Worm (Caenorhabditis elegans): ENCODE data around the gene Y55F3AM.9.

The Y55F3AM.9 gene

DNA sequence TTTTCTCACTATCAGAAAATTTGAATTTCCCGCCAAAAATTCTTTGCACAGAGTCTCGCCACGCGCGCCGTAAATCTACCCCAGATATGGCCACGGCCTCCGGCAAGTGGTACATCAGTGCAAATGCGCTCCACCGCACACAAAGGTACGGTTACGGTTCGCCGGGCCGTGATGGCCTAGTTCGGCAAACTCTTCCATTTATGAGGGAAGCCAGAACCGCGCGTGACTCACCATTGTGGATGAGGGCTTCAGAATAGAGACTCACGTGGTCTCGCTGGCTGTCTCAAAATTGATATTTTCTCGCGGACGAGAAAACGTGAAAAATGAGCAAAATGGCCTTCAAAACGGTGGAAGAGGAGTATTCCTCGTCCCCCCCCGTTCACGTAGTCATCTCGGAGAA, 10.3 kb upstream of the Y55F3AM.9 start:
- TF ChIP-seq him-1 (tag; optimal IDR thresholded peaks at IDR 0.05): no peak
- TF ChIP-seq W03F9.2 (tag; optimal IDR thresholded peaks at IDR 0.05): no peak
- no peak for TF ChIP-seq dao-5 (tag; optimal IDR thresholded peaks at IDR 0.05)

DNA sequence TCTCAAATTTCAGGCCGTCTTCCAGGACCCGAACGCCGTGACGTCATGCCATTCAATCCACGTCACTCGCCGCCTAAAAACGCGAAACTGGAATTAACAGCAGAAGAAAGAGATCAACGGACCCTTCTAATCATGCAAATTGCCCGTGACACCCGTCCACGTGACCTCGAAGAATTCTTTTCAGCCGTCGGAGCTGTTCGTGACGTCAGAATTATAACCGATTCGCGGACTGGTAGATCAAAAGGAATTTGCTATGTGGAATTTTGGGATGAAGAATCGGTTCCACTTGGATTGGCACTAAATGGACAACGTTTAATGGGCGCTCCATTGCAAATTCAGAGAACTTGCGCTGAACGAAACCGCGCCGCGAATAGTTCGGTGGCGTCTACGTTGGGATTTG, 5.9 kb upstream of the Y55F3AM.9 start:
- TF ChIP-seq dao-5 (tag; optimal IDR thresholded peaks at IDR 0.05) (no peak), him-1 (tag; optimal IDR thresholded peaks at IDR 0.05) (no peak), W03F9.2 (tag; optimal IDR thresholded peaks at IDR 0.05) (no peak)

DNA sequence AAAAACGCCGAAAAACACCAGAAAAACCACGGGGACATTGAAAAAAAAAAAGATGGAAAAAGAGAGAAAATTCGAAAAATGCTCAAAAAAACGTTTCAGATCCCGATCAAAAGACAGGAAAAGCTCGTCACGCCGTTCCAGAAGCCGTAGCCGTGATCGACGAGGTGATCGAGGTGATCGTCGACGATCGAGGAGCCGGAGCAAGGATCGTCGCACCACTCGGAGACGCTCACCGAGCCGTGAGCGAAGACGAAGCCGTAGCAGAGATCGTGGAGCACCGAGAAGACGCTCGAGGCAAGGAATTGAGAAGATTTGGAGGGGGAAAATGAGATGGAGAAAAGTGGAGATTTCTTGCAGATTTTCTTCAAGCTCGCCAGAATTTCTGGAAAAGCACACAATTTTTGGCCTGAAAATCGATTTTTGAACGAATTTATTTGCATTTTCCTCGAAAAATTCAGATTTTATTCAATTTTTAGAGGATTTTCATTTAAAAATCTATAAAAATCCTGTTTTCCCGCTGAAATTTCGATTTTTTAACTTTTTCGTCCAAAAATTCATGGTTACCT, 3.8 kb upstream of the Y55F3AM.9 start:
- TF ChIP-seq dao-5 (tag; optimal IDR thresholded peaks at IDR 0.05): no peak
- TF ChIP-seq him-1 (tag; optimal IDR thresholded peaks at IDR 0.05): no peak
- TF ChIP-seq W03F9.2 (tag; optimal IDR thresholded peaks at IDR 0.05): no peak

DNA sequence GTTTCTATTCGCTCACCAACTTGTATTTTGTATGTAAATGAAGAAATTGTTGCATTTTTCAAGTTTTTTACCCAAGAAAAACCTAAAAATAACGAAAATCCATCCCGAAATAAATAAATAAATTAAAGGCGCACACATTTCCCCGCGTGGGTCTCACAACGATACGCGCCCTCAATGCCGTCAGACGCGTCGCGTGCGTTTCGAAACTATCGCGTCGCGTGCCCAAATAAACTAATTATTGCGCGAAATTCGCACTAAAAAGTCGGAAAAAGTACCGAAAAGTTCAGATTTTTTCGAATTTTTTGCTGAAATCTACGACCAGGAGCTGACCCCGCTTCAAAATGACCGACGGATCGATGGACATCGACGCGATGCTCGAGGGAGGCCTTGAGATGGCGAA, 2.9 kb upstream of the Y55F3AM.9 start, which contains the start of gene rbm-39:
TSS of gene rbm-39 (plus strand) at position 178 of the 400 bp plus-strand sequence.
- no peak for TF ChIP-seq him-1 (tag; optimal IDR thresholded peaks at IDR 0.05)
- peak; percentile 71 for TF ChIP-seq W03F9.2 (tag; optimal IDR thresholded peaks at IDR 0.05)

DNA sequence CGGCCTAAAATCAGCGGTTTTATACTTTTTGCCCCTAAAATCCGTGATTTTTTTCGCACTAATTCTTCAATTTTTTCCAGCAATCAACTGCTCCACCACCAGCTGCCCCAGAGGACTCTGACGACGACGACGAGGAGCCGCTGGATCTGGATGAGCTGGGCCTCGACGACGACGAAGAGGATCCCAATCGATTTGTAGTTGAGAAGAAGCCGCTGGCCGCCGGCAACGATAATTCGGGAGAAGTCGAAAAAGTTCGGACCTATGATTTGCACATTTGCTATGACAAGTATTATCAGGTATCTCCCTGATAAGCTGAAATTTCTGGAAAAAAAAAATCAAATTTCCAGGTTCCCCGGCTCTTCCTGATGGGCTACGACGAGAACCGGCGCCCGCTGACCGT, 2.2 kb upstream of the Y55F3AM.9 start:
- no peak for TF ChIP-seq W03F9.2 (tag; optimal IDR thresholded peaks at IDR 0.05)
- TF ChIP-seq him-1 (tag; optimal IDR thresholded peaks at IDR 0.05): no peak
- TF ChIP-seq dao-5 (tag; optimal IDR thresholded peaks at IDR 0.05): no peak

DNA sequence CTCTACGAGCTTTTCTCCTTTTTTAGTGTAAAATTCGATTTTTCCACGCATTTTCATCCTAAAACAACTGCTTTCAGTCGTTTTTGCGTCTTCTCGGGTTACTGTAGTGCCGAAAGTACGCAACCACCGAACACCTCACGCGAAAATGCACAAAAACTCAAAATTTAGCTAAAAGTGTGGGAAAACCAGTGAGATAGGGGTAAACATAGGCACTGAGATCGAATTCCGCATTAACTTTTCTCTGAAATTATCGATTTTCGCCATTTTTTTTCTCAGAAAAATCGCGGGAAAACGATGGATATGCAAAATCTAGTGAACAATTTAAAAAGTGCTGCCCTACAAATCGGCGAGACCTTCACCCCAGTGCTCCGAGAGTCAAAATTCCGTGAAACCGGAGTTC, 678 bp upstream of the Y55F3AM.9 start, which contains the start of gene atg-3:
TSS of gene atg-3 (plus strand) at position 301 of the 400 bp plus-strand sequence.
- TF ChIP-seq W03F9.2 (tag; optimal IDR thresholded peaks at IDR 0.05): no peak
- no peak for TF ChIP-seq him-1 (tag; optimal IDR thresholded peaks at IDR 0.05)
- TF ChIP-seq dao-5 (tag; optimal IDR thresholded peaks at IDR 0.05): no peak

DNA sequence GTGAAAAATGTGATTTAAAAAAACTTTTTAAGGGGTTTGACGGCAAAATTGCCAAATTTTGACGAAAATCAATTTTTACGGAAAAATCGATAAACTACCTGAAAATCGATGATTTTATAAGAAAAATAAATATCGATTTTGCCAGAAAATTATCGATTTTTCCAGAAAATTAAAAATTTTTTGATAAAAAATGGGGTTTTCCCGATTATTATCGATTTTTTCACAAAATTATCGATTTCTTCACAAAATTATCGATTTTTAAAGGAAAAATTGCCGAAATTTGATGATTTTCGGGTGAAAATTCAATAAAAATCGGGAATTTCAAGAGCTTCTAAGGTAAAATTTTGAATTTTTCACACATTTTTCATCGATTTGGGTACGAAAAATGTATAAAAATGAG, 2.9 kb downstream of the Y55F3AM.9 start:
- TF ChIP-seq W03F9.2 (tag; optimal IDR thresholded peaks at IDR 0.05) (no peak), him-1 (tag; optimal IDR thresholded peaks at IDR 0.05) (no peak), dao-5 (tag; optimal IDR thresholded peaks at IDR 0.05) (no peak)

DNA sequence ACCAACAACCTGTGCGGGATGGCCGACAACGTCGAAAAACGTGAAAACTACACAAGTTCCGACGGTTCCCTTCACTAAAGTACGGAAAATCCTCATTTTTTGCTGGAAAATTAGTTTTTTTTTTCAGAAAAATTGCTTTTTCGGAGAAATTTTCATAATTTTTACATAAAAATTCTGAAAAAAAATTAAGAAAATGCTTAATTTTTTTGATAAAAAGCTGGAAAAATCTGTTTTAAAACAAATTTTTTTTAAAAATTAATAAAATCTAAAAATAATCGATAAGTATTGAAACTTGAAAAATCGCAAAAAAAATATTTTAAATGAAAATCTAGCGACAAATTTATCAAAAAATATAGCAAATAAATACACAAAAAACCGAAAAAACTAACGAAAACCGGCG, 3.8 kb downstream of the Y55F3AM.9 start, which contains the start of gene immp-2:
TSS of gene immp-2 (minus strand) at position 101 of the 400 bp plus-strand sequence.
- TF ChIP-seq dao-5 (tag; optimal IDR thresholded peaks at IDR 0.05): no peak

DNA sequence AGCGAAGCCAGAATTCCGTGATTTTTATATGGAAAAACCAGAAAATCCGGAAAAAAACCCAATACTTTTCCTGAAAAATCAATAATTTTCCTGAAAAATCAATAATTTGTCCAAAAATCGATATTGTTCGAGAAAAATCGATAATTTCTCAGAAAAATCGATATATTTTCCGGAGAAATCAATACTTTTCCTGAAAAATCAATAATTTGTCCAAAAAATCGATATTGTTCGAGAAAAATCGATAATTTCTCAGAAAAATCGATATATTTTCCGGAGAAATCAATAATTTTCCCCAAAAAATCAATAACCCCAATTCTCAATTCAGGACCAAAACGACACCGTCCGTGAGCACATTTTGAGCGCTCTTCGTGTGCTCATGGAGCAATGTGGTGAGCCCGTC, 9.1 kb downstream of the Y55F3AM.9 start:
- TF ChIP-seq W03F9.2 (tag; optimal IDR thresholded peaks at IDR 0.05) (no peak), dao-5 (tag; optimal IDR thresholded peaks at IDR 0.05) (no peak), him-1 (tag; optimal IDR thresholded peaks at IDR 0.05) (no peak)

DNA sequence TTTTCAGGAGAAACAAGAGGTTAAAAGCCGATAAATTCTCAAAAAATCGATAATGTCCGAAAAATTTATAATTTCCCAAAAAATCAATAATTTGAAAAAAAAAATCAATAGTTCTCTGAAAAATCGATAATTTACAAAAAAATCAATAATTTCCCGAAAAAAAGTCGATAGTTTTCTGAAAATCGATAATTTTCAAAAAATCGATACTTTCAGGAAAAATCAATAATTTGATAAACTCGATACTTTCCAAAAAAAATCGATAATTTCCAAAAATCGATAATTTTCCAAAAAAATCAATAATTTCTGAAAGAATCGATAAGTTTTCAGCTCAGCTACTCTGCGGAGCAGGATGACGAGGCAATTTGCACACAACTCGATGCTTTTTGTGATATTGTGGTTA, 9.9 kb downstream of the Y55F3AM.9 start:
- TF ChIP-seq dao-5 (tag; optimal IDR thresholded peaks at IDR 0.05): no peak
- no peak for TF ChIP-seq him-1 (tag; optimal IDR thresholded peaks at IDR 0.05)
- TF ChIP-seq W03F9.2 (tag; optimal IDR thresholded peaks at IDR 0.05): no peak

DNA sequence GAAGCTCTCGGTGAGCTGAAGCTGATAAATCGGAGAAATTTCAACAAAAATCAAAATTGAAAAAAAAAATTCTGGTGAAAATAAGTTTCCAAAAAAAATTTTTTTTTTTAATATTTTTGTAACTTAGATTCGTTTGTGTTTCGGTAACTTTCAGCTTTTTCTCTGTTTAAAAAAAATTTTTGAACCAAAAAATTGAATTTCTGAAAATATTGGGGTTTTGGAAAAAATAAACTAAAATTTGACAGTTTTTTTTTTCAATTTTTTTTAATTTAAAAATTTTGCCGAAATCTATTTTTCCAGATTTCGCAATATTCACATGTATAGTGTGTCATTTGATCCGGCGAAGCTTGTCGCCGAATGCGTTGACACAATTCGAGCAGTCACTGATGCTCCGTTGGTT, 10.6 kb downstream of the Y55F3AM.9 start, which contains the start of gene Y55F3AM.5:
TSS of gene Y55F3AM.5 (plus strand) at position 301 of the 400 bp plus-strand sequence.
- TF ChIP-seq him-1 (tag; optimal IDR thresholded peaks at IDR 0.05) (no peak), W03F9.2 (tag; optimal IDR thresholded peaks at IDR 0.05) (no peak), dao-5 (tag; optimal IDR thresholded peaks at IDR 0.05) (no peak)

DNA sequence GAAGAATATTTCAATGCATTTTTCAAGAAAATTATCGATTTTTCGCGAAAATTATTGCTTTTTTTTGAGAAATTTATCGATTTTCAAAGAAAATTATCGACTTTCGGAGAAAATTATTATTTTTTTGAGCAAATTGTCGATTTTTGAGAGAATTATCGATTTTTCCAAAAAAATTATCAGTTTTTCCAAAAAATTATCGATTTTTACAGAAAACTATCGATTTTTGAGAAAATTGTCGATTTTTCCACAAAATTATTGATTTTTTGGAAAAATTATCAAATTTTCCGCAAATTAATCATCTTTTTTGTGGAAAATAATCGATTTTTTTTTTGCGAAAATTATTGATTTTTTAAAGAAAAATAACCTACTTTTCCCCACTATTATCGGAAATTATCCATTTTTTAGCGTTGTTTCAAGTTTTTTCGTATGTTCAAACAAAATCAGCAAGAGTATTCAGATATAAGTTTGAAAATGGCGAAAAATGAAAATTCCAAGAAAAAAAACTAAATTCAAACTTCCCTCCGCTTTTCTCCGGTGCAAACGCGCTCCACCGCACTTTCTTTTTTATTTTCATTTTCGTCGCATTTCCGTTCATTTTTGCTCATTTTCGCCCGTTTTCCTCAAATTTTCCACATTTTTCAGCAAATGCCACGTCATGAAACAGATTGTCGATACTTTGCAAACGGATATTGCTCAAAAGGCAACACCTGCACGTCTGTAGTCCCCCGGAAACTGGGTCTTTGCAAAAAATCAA, 17.7 kb downstream of the Y55F3AM.9 start, which contains the start of gene lep-2:
TSS of gene lep-2 (plus strand) at position 637 of the 754 bp plus-strand sequence.
- TF ChIP-seq dao-5 (tag; optimal IDR thresholded peaks at IDR 0.05) (no peak), W03F9.2 (tag; optimal IDR thresholded peaks at IDR 0.05) (no peak), him-1 (tag; optimal IDR thresholded peaks at IDR 0.05) (no peak)

DNA sequence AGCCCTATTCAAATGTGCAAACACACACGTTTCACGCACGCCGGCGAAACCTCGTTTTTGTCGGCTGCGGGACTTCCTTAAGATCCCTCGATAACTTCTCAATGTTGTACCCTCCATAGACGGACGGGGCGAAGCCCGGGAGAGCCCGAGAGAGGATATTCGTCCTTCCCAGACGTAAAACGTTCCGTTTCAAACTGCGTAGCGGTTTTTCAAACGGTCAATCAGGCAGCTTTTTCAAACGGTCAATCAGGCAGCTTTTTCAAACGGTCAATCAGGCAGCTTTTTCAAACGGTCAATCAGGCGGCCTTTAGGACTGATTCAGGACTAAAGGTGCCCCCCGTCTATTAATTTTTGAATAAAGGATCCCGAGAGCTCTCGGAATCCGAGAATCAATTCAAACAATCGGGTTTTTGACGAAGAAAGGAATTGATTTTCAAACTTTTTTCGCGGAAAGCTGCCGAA, 18.3 kb downstream of the Y55F3AM.9 start:
- TF ChIP-seq dao-5 (tag; optimal IDR thresholded peaks at IDR 0.05) (no peak), W03F9.2 (tag; optimal IDR thresholded peaks at IDR 0.05) (peak; percentile 3)

DNA sequence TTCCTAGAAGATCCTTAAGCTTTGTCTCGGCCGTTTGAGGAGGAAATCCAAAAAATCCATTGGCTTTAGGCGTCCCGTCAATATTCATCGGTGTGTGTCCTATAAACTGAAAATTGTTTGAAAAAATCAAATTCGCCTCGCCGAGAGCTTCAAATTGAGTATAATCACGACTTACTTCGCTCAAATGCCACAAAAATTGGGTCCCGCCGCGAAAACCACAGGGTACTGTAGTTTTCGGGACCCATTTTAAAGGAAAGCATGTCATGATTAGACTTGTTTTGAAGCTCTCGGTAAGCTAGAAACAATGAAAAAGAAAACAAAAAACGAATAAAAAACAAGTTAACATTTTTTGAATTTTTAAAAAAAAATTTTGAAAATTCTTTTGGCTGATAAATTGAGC, 19.2 kb downstream of the Y55F3AM.9 start, which contains the start of gene egrh-2:
TSS of gene egrh-2 (minus strand) at position 101 of the 400 bp plus-strand sequence.
- TF ChIP-seq W03F9.2 (tag; optimal IDR thresholded peaks at IDR 0.05): no peak
- no peak for TF ChIP-seq him-1 (tag; optimal IDR thresholded peaks at IDR 0.05)
- no peak for TF ChIP-seq dao-5 (tag; optimal IDR thresholded peaks at IDR 0.05)
